Fruit fly (Drosophila melanogaster): ENCODE measurements around the gene CG32536.

Gene CG32536

DNA sequence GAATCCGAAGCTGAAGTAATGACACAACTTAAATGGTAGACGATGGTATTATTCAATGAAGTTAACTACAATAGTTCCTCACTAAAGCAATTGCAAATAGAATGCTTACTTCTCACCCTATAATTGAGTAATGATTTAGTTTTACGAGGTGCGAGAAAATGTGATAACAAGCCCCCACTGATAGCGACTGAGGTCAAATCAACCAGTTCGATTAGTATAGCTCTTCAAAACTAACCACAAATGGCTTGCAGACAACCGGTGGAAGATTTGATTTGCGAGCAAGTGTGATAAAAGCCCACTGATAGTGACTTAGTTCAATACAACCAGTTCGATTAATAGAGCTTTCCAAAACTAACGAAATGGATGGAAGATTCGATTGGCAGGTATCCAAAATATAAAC is 37.3 kb downstream of the CG32536 start:
- TF ChIP-seq CG6792 (GFP tag; optimal IDR thresholded peaks at IDR 0.05) (no peak), Sox102F (GFP tag; optimal IDR thresholded peaks at IDR 0.05) (no peak), CG31627 (GFP tag; optimal IDR thresholded peaks at IDR 0.05) (no peak), CG8319 (GFP tag; optimal IDR thresholded peaks at IDR 0.05) (no peak), CG11902 (GFP tag; optimal IDR thresholded peaks at IDR 0.05) (no peak), acj6 (GFP tag; optimal IDR thresholded peaks at IDR 0.05) (no peak), fkh (GFP tag; optimal IDR thresholded peaks at IDR 0.05) (no peak), CG4318 (GFP tag; optimal IDR thresholded peaks at IDR 0.05) (no peak), CG11762 (GFP tag; optimal IDR thresholded peaks at IDR 0.05; ENCODE audit: insufficient read depth) (no peak), CG6276 (GFP tag; optimal IDR thresholded peaks at IDR 0.05) (no peak), Gug (GFP tag; IDR thresholded peaks at IDR 0.05) (no peak)

DNA sequence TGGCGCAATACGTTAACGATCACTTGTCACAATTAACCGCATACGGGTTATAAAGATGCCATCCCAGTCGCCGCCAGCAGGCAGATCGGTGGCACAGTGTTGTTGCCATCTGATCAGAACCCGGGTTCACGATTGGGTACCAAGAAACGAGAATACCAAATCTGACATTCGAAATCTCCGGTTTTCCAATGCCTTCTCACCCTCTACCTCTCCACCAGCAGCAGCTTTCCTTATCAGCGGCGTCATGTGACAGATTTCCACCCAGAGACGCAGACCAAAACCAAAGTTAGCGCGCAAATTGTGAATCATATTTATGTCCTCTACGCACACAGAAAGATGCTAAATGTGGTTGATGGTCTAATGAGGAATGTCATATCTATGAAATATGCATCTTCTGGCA is 38.1 kb downstream of the CG32536 start:
- TF ChIP-seq CG6276 (GFP tag; optimal IDR thresholded peaks at IDR 0.05), result no peak
- no peak for TF ChIP-seq eg (GFP tag; IDR thresholded peaks at IDR 0.05)
- no peak for TF ChIP-seq CG8319 (GFP tag; optimal IDR thresholded peaks at IDR 0.05)
- no peak for TF ChIP-seq CG7368 (GFP tag; optimal IDR thresholded peaks at IDR 0.05)
- peak; percentile 91 for TF ChIP-seq svp (GFP tag)
- no peak for TF ChIP-seq vri (GFP tag; optimal IDR thresholded peaks at IDR 0.05)

DNA sequence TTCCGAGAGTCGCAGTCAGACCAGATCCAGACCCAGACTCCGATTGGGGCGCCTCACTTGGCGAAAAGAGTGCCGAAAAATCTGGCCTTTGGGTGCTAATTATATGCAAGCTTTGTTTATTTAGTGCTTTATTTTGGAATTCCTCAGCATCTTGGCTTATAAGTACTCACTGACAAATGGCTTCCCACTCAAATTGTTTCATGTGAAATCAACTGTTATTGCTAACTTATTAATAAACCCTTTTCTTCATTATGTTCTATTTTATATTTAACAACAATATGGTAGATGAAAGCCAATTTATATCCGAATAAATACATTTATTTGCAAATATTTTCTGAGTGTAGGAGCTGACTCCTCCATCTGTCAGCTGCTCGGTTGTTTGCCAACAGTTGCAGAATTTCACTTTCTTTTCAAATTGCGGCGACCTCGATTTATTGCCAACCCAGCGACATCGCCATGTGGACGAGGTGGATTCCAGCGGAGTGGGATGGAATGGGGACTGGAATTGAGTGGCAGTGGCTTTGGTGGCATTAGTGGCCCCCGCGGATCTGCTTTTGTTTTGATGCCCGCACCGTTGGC is 46.8 kb downstream of the CG32536 start:
- TF ChIP-seq spab (GFP tag; optimal IDR thresholded peaks at IDR 0.05) (peak; percentile 26), svp (GFP tag) (peak; percentile 78), Lpt (GFP tag; optimal IDR thresholded peaks at IDR 0.05) (peak; percentile 40), Eip93F (GFP tag; optimal IDR thresholded peaks at IDR 0.05) (no peak), CG3919 (GFP tag; optimal IDR thresholded peaks at IDR 0.05) (peak; percentile 72), Met (GFP tag; optimal IDR thresholded peaks at IDR 0.05) (peak; percentile 72), CG34406 (GFP tag; optimal IDR thresholded peaks at IDR 0.05) (peak; percentile 74), fd59A (GFP tag; optimal IDR thresholded peaks at IDR 0.05) (peak; percentile 57), net (GFP tag; optimal IDR thresholded peaks at IDR 0.05) (peak; percentile 68), topi (GFP tag; optimal IDR thresholded peaks at IDR 0.05) (peak; percentile 75), CG11902 (GFP tag; optimal IDR thresholded peaks at IDR 0.05) (peak; percentile 55), Hr39 (GFP tag; optimal IDR thresholded peaks at IDR 0.05) (peak; percentile 33), lz (GFP tag; optimal IDR thresholded peaks at IDR 0.05) (peak; percentile 66), CG9139 (GFP tag; optimal IDR thresholded peaks at IDR 0.05) (no peak), Blimp-1 (GFP tag; optimal IDR thresholded peaks at IDR 0.05) (peak; percentile 91), Eip75B (GFP tag; optimal IDR thresholded peaks at IDR 0.05) (peak; percentile 67), CG4318 (GFP tag; optimal IDR thresholded peaks at IDR 0.05) (peak; percentile 75), CG8632 (GFP tag; optimal IDR thresholded peaks at IDR 0.05) (peak; percentile 56), CG1621 (tag; optimal IDR thresholded peaks at IDR 0.05) (no peak), CG3032 (tag; optimal IDR thresholded peaks at IDR 0.05) (peak; percentile 54), CG11762 (GFP tag; optimal IDR thresholded peaks at IDR 0.05; ENCODE audit: insufficient read depth) (peak; percentile 65), Sox15 (GFP tag; optimal IDR thresholded peaks at IDR 0.05) (peak; percentile 44), CG6792 (GFP tag; optimal IDR thresholded peaks at IDR 0.05) (peak; percentile 74), Hr38 (GFP tag; optimal IDR thresholded peaks at IDR 0.05) (no peak), eg (GFP tag; IDR thresholded peaks at IDR 0.05) (peak; percentile 48; the same call in 1 of the 3 replicates), CG8119 (GFP tag; IDR thresholded peaks at IDR 0.05) (peak; percentile 76), salr (GFP tag; optimal IDR thresholded peaks at IDR 0.05) (peak in 1 of 2 experiments; percentile 66), fkh (GFP tag; optimal IDR thresholded peaks at IDR 0.05) (no peak), OdsH (GFP tag; optimal IDR thresholded peaks at IDR 0.05) (peak; percentile 72), CG32006 (GFP tag; optimal IDR thresholded peaks at IDR 0.05) (peak; percentile 90), CG6163 (GFP tag; IDR thresholded peaks at IDR 0.05) (peak; percentile 37; the same call in 2 of the 3 replicates), CG6276 (GFP tag; optimal IDR thresholded peaks at IDR 0.05) (peak; percentile 67), cyc (GFP tag; optimal IDR thresholded peaks at IDR 0.05) (peak; percentile 64), ss (GFP tag; optimal IDR thresholded peaks at IDR 0.05) (peak in 1 of 2 experiments; percentile 48), pdm3 (GFP tag; optimal IDR thresholded peaks at IDR 0.05) (peak; percentile 72), CG7368 (GFP tag; optimal IDR thresholded peaks at IDR 0.05) (peak; percentile 57), CG6808 (GFP tag; optimal IDR thresholded peaks at IDR 0.05) (peak; percentile 46), Gug (GFP tag; IDR thresholded peaks at IDR 0.05) (no peak; the same call in 1 of the 2 replicates), Ets21C (GFP tag; optimal IDR thresholded peaks at IDR 0.05) (no peak), Sox102F (GFP tag; optimal IDR thresholded peaks at IDR 0.05) (peak; percentile 70), CG16779 (tag; optimal IDR thresholded peaks at IDR 0.05) (no peak), vri (GFP tag; optimal IDR thresholded peaks at IDR 0.05) (no peak)

Measured in whole organism, prepupa.